Worm (Caenorhabditis elegans) whole organism, L1 larva: ENCODE results near the gene ZK795.2.

Experiments used
- aly-2 ChIP-seq: fragments of 150-350 bp; optimal IDR thresholded peaks from 2 replicates; lab custom pipeline; 2014; ENCODE audit warnings: missing biosample characterization, missing genetic modification characterization
- blmp-1 ChIP-seq: fragments of 150-350 bp; optimal IDR thresholded peaks from 2 replicates; lab custom pipeline; 2014; ENCODE audit warnings: missing biosample characterization, missing genetic modification characterization
- ces-1 ChIP-seq: fragments of 150-350 bp; optimal IDR thresholded peaks from 2 replicates; lab custom pipeline; 2014; ENCODE audit warnings: missing biosample characterization, missing genetic modification reagents, missing genetic modification characterization
- efl-1 ChIP-seq, 4 experiments: fragments of 150-350 bp; optimal IDR thresholded peaks in 3 of 4; peaks in 1 of 4; 1 replicate in 1 of 4; 2 replicates in 3 of 4; lab custom pipeline; 2014; ENCODE audit warnings: missing biosample characterization in 2 of 4, missing genetic modification characterization in 2 of 4, missing genetic modification reagents in 2 of 4
- lin-13 ChIP-seq: fragments of 150-350 bp; optimal IDR thresholded peaks from 2 replicates; lab custom pipeline; 2014; ENCODE audit warnings: missing biosample characterization, missing genetic modification reagents, missing genetic modification characterization
- lir-3 ChIP-seq: sonication (generic microtip); optimal IDR thresholded peaks from 2 replicates; lab custom pipeline; 2016; ENCODE audit warnings: mild to moderate bottlenecking, missing genetic modification characterization, moderate library complexity, missing compliant biosample characterization; ENCODE audit not compliant: poor library complexity
- mep-1 ChIP-seq: fragments of 150-350 bp; optimal IDR thresholded peaks from 2 replicates; lab custom pipeline; 2014; ENCODE audit warnings: missing biosample characterization, missing genetic modification characterization
- nhr-77 ChIP-seq: fragments of 150-350 bp; optimal IDR thresholded peaks from 2 replicates; lab custom pipeline; 2014; ENCODE audit warnings: missing biosample characterization, missing genetic modification characterization
- skn-1 ChIP-seq: fragments of 150-350 bp; optimal IDR thresholded peaks from 2 replicates; lab custom pipeline; 2014; ENCODE audit warnings: missing biosample characterization, missing genetic modification characterization
- swsn-7 ChIP-seq: sonication (generic microtip); optimal IDR thresholded peaks from 2 replicates; lab custom pipeline; 2016; ENCODE audit warnings: missing genetic modification characterization, missing compliant biosample characterization
- unc-30 ChIP-seq: sonication (generic microtip); optimal IDR thresholded peaks from 2 replicates; lab custom pipeline; 2017; ENCODE audit warnings: missing biosample characterization, missing genetic modification characterization
- unc-62 ChIP-seq: fragments of 150-350 bp; optimal IDR thresholded peaks from 2 replicates; lab custom pipeline; 2014; ENCODE audit warnings: missing biosample characterization, missing genetic modification reagents, missing genetic modification characterization
- zip-4 ChIP-seq: fragments of 200-800 bp; sonication (Bioruptor generic); optimal IDR thresholded peaks from 2 replicates; lab custom pipeline; 2018; ENCODE audit warnings: mild to moderate bottlenecking, missing genetic modification characterization, moderate library complexity, missing compliant biosample characterization

DNA sequence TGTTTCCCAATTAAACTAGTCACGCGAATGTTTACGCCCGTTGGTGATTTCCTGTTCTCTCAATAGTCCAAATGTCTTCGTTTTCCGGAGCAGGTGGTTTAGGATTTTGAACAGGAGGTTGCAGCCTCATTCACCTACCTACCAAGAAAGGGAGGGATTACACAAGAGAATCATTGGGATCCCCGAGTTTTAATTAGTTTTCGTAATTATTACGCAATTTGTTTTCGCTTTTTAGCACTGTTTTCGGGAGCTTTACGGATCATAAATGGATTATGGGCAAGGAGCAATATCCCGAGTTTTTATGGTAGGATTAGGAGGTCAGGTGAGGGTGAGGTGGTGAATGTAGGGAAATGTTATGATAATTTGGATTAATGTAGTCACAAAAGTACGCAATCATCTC lies 12.9 kb downstream of the ZK795.2 start:
- TF ChIP-seq efl-1 (optimal IDR thresholded peaks at IDR 0.05; lab: Kevin White, UChicago) (no peak), efl-1 (GFP tag; optimal IDR thresholded peaks at IDR 0.05 in 1 of 2; lab: Kevin White, UChicago) (no peak), ces-1 (GFP tag; lab: Kevin White, UChicago) (no peak), blmp-1 (tag; lab: Kevin White, UChicago) (no peak), unc-62 (GFP tag; lab: Kevin White, UChicago) (no peak), nhr-77 (tag; lab: Kevin White, UChicago) (no peak), lir-3 (no peak), zip-4 (no peak), swsn-7 (tag; lab: Kevin White, UChicago) (no peak), lin-13 (GFP tag; lab: Kevin White, UChicago) (no peak), aly-2 (no peak), unc-30 (tag; lab: Kevin White, UChicago) (no peak), skn-1 (tag; lab: Kevin White, UChicago) (no peak), mep-1 (tag; lab: Kevin White, UChicago) (no peak)
